Fruit fly (Drosophila melanogaster) whole organism, embryonic: Measurements from ENCODE around the gene mRpS26.

ENCODE experiments used
- Adf1 ChIP-seq: fragments of 200-800 bp; sonication (Bioruptor generic); IDR thresholded peaks from 2 replicates; pipeline ENCODE4 v1.3.6; 2022; ENCODE audit warnings: missing biosample characterization, missing genetic modification characterization
- Asciz ChIP-seq: fragments of 200-800 bp; sonication (Bioruptor generic); optimal IDR thresholded peaks from 2 replicates; lab custom pipeline; 2017; ENCODE audit warnings: missing biosample characterization, mild to moderate bottlenecking, missing genetic modification characterization, missing genetic modification reagents
- Blimp-1 ChIP-seq: fragments of 200-800 bp; sonication (Bioruptor generic); optimal IDR thresholded peaks from 3 replicates; lab custom pipeline; 2018; ENCODE audit warnings: missing biosample characterization, missing genetic modification characterization, mild to moderate bottlenecking, moderate library complexity, missing genetic modification reagents
- C15 ChIP-seq: fragments of 200-800 bp; sonication (Bioruptor generic); IDR thresholded peaks from 3 replicates; pipeline ENCODE4 v1.3.6; 2022; ENCODE audit warnings: missing biosample characterization, missing genetic modification characterization
- CG10209 ChIP-seq: fragments of 200-800 bp; sonication (Bioruptor generic); optimal IDR thresholded peaks from 3 replicates; lab custom pipeline; 2017; ENCODE audit warnings: missing biosample characterization, mild to moderate bottlenecking, missing genetic modification characterization, missing genetic modification reagents
- CG11456 ChIP-seq: fragments of 200-800 bp; sonication (Bioruptor generic); IDR thresholded peaks from 3 replicates; pipeline ENCODE4 v1.3.6; 2022; ENCODE audit warnings: missing biosample characterization, missing genetic modification characterization
- CG11504 ChIP-seq: fragments of 200-800 bp; sonication (Bioruptor generic); optimal IDR thresholded peaks from 3 replicates; lab custom pipeline; 2019; ENCODE audit warnings: missing biosample characterization, mild to moderate bottlenecking, missing genetic modification characterization, moderate library complexity
- CG12659 ChIP-seq: fragments of 200-800 bp; sonication (Bioruptor generic); optimal IDR thresholded peaks from 3 replicates; lab custom pipeline; 2017; ENCODE audit warnings: mild to moderate bottlenecking, missing biosample characterization, missing genetic modification reagents, missing genetic modification characterization
- CG12744 ChIP-seq: fragments of 200-800 bp; sonication (Bioruptor generic); optimal IDR thresholded peaks from 2 replicates; lab custom pipeline; 2016; ENCODE audit warnings: missing biosample characterization, missing genetic modification characterization
- CG13775 ChIP-seq: fragments of 200-800 bp; sonication (Bioruptor generic); optimal IDR thresholded peaks from 3 replicates; lab custom pipeline; 2017; ENCODE audit warnings: missing biosample characterization, mild to moderate bottlenecking, missing genetic modification characterization
- CG14860 ChIP-seq: fragments of 200-800 bp; sonication (Bioruptor generic); IDR thresholded peaks from 3 replicates; pipeline ENCODE4 v1.3.6; 2022; ENCODE audit warnings: missing biosample characterization, missing genetic modification characterization; ENCODE audit not compliant: partially characterized antibody
- CG15514 ChIP-seq: fragments of 200-800 bp; sonication (Bioruptor generic); optimal IDR thresholded peaks from 3 replicates; lab custom pipeline; 2017; ENCODE audit warnings: missing biosample characterization, missing genetic modification characterization, mild to moderate bottlenecking, moderate library complexity, missing genetic modification reagents
- CG15696 ChIP-seq: fragments of 200-800 bp; sonication (Bioruptor generic); optimal IDR thresholded peaks from 2 replicates; lab custom pipeline; 2019; ENCODE audit warnings: missing biosample characterization, mild to moderate bottlenecking, missing genetic modification characterization, moderate library complexity
- CG16863 ChIP-seq: fragments of 200-800 bp; sonication (Bioruptor generic); optimal IDR thresholded peaks from 3 replicates; lab custom pipeline; 2016; ENCODE audit warnings: missing biosample characterization, missing genetic modification characterization
- CG17829 ChIP-seq: fragments of 200-800 bp; optimal IDR thresholded peaks from 2 replicates; lab custom pipeline; 2019; ENCODE audit warnings: missing biosample characterization, mild to moderate bottlenecking, missing genetic modification characterization, moderate library complexity
- CG31365 ChIP-seq: fragments of 200-800 bp; sonication (Bioruptor generic); optimal IDR thresholded peaks from 2 replicates; lab custom pipeline; 2018; ENCODE audit warnings: missing biosample characterization, mild to moderate bottlenecking, missing genetic modification characterization
- CG32767 ChIP-seq: fragments of 200-800 bp; sonication (Bioruptor generic); IDR thresholded peaks from 2 replicates; pipeline ENCODE4 v1.3.6; 2022; ENCODE audit warnings: missing biosample characterization, missing genetic modification characterization
- CG34376 ChIP-seq: fragments of 200-800 bp; sonication (Bioruptor generic); optimal IDR thresholded peaks from 2 replicates; lab custom pipeline; 2018; ENCODE audit warnings: missing biosample characterization, mild to moderate bottlenecking, missing genetic modification characterization
- CG4328 ChIP-seq: fragments of 200-800 bp; sonication (Bioruptor generic); optimal IDR thresholded peaks from 3 replicates; lab custom pipeline; 2017; ENCODE audit warnings: missing biosample characterization, missing genetic modification reagents, missing genetic modification characterization
- CG6654 ChIP-seq: fragments of 200-800 bp; sonication (Bioruptor generic); optimal IDR thresholded peaks from 2 replicates; lab custom pipeline; 2017; ENCODE audit warnings: missing biosample characterization, mild to moderate bottlenecking, missing genetic modification characterization
- CG6791 ChIP-seq: fragments of 200-800 bp; sonication (Bioruptor generic); IDR thresholded peaks from 3 replicates; pipeline ENCODE4 v1.3.6; 2022; ENCODE audit warnings: missing biosample characterization, missing genetic modification characterization; ENCODE audit not compliant: partially characterized antibody
- CG7786 ChIP-seq: fragments of 200-800 bp; sonication (Bioruptor generic); optimal IDR thresholded peaks from 2 replicates; lab custom pipeline; 2016; ENCODE audit warnings: missing biosample characterization, missing genetic modification characterization
- CG7839 ChIP-seq: fragments of 200-800 bp; sonication (Bioruptor generic); optimal IDR thresholded peaks from 3 replicates; lab custom pipeline; 2018; ENCODE audit warnings: missing biosample characterization, mild to moderate bottlenecking, missing genetic modification characterization, moderate library complexity
- CG8924 ChIP-seq: fragments of 200-800 bp; optimal IDR thresholded peaks from 3 replicates; lab custom pipeline; 2019; ENCODE audit warnings: missing biosample characterization, mild to moderate bottlenecking, missing genetic modification characterization, moderate library complexity
- CG9797 ChIP-seq: fragments of 200-800 bp; sonication (Bioruptor generic); optimal IDR thresholded peaks from 3 replicates; lab custom pipeline; 2018; ENCODE audit warnings: missing biosample characterization, mild to moderate bottlenecking, missing genetic modification characterization
- CG9932 ChIP-seq: fragments of 200-800 bp; sonication (Bioruptor generic); IDR thresholded peaks from 2 replicates; pipeline ENCODE4 v1.3.6; 2022; ENCODE audit warnings: missing biosample characterization, missing genetic modification characterization
- Camta ChIP-seq: fragments of 200-800 bp; sonication (Bioruptor generic); optimal IDR thresholded peaks from 2 replicates; lab custom pipeline; 2016; ENCODE audit warnings: missing biosample characterization, missing genetic modification characterization
- Chrac-16 ChIP-seq: fragments of 200-800 bp; sonication (Bioruptor generic); optimal IDR thresholded peaks from 3 replicates; lab custom pipeline; 2016; ENCODE audit warnings: missing biosample characterization, missing genetic modification characterization
- Deaf1 ChIP-seq: fragments of 200-800 bp; optimal IDR thresholded peaks from 3 replicates; lab custom pipeline; 2019; ENCODE audit warnings: missing biosample characterization, mild to moderate bottlenecking, missing genetic modification characterization, moderate library complexity
- Dfd ChIP-seq, 2 experiments: fragments of >200 bp; optimal IDR thresholded peaks; 2 replicates each; lab custom pipeline; 2017; ENCODE audit warnings: missing biosample characterization in 2 of 2, missing genetic modification characterization in 2 of 2
- HLH4C ChIP-seq: fragments of 200-800 bp; sonication (Bioruptor generic); IDR thresholded peaks from 3 replicates; pipeline ENCODE4 v1.3.6; 2022; ENCODE audit warnings: missing biosample characterization, missing genetic modification characterization; ENCODE audit not compliant: partially characterized antibody
- Mrtf ChIP-seq: fragments of 200-800 bp; sonication (Bioruptor generic); IDR thresholded peaks from 3 replicates; pipeline ENCODE4 v1.3.6; 2022; ENCODE audit warnings: missing biosample characterization, missing genetic modification characterization
- NFAT ChIP-seq: fragments of 200-800 bp; sonication (Bioruptor generic); IDR thresholded peaks from 2 replicates; pipeline ENCODE4 v1.3.6; 2022; ENCODE audit warnings: missing biosample characterization, missing genetic modification characterization
- Sox102F ChIP-seq: fragments of 200-800 bp; sonication (Bioruptor generic); optimal IDR thresholded peaks from 2 replicates; lab custom pipeline; 2018; ENCODE audit warnings: missing biosample characterization, mild to moderate bottlenecking, missing genetic modification characterization, moderate library complexity
- al ChIP-seq: fragments of 200-800 bp; sonication (Bioruptor generic); IDR thresholded peaks from 2 replicates; pipeline ENCODE4 v1.3.6; 2022; ENCODE audit warnings: missing biosample characterization, missing genetic modification characterization
- ato ChIP-seq: fragments of 200-800 bp; sonication (Bioruptor generic); IDR thresholded peaks from 2 replicates; pipeline ENCODE4 v1.3.6; 2022; ENCODE audit warnings: missing biosample characterization, missing genetic modification characterization; ENCODE audit not compliant: partially characterized antibody
- bbx ChIP-seq: fragments of 200-800 bp; sonication (Bioruptor generic); IDR thresholded peaks from 2 replicates; pipeline ENCODE4 v1.3.6; 2022; ENCODE audit warnings: missing biosample characterization, missing genetic modification characterization; ENCODE audit not compliant: partially characterized antibody
- cas ChIP-seq: fragments of 200-800 bp; sonication (Bioruptor generic); IDR thresholded peaks from 2 replicates; pipeline ENCODE4 v1.3.6; 2022; ENCODE audit warnings: missing biosample characterization, missing genetic modification characterization
- ci ChIP-seq: fragments of 200-800 bp; sonication (Bioruptor generic); IDR thresholded peaks from 3 replicates; pipeline ENCODE4 v1.3.6; 2022; ENCODE audit warnings: missing biosample characterization, missing genetic modification characterization
- crc ChIP-seq: fragments of 200-800 bp; sonication (Bioruptor generic); optimal IDR thresholded peaks from 2 replicates; lab custom pipeline; 2016; ENCODE audit warnings: missing biosample characterization, missing genetic modification characterization
- fd102C ChIP-seq: fragments of 200-800 bp; sonication (Bioruptor generic); optimal IDR thresholded peaks from 2 replicates; lab custom pipeline; 2018; ENCODE audit warnings: missing biosample characterization, mild to moderate bottlenecking, missing genetic modification characterization, moderate library complexity
- grau ChIP-seq: fragments of 200-800 bp; optimal IDR thresholded peaks from 3 replicates; lab custom pipeline; 2019; ENCODE audit warnings: missing biosample characterization, mild to moderate bottlenecking, missing genetic modification characterization, moderate library complexity
- jumu ChIP-seq: fragments of 200-800 bp; sonication (Bioruptor generic); optimal IDR thresholded peaks from 3 replicates; lab custom pipeline; 2016; ENCODE audit warnings: missing biosample characterization, missing genetic modification characterization
- ken ChIP-seq: fragments of 200-800 bp; sonication (Bioruptor generic); IDR thresholded peaks from 3 replicates; pipeline ENCODE4 v1.3.6; 2022; ENCODE audit warnings: missing biosample characterization, missing genetic modification characterization
- lmd ChIP-seq: fragments of 200-800 bp; sonication (Bioruptor generic); IDR thresholded peaks from 2 replicates; pipeline ENCODE4 v1.3.6; 2022; ENCODE audit warnings: missing biosample characterization, missing genetic modification characterization
- nau ChIP-seq: fragments of 200-800 bp; sonication (Bioruptor generic); optimal IDR thresholded peaks from 3 replicates; lab custom pipeline; 2017; ENCODE audit warnings: missing biosample characterization, mild to moderate bottlenecking, missing genetic modification characterization, missing genetic modification reagents
- shn ChIP-seq: fragments of 200-800 bp; sonication (Bioruptor generic); optimal IDR thresholded peaks from 3 replicates; lab custom pipeline; 2016; ENCODE audit warnings: missing biosample characterization, missing genetic modification characterization
- sisA ChIP-seq: fragments of 200-800 bp; sonication (Bioruptor generic); IDR thresholded peaks from 2 replicates; pipeline ENCODE4 v1.3.6; 2022; ENCODE audit warnings: missing biosample characterization, missing genetic modification characterization
- wdn ChIP-seq: fragments of 200-800 bp; sonication (Bioruptor generic); IDR thresholded peaks from 2 replicates; pipeline ENCODE4 v1.3.6; 2022; ENCODE audit warnings: missing biosample characterization, missing genetic modification characterization
- yki ChIP-seq: fragments of >200 bp; optimal IDR thresholded peaks from 3 replicates; lab custom pipeline; 2018

Gene mRpS26

DNA sequence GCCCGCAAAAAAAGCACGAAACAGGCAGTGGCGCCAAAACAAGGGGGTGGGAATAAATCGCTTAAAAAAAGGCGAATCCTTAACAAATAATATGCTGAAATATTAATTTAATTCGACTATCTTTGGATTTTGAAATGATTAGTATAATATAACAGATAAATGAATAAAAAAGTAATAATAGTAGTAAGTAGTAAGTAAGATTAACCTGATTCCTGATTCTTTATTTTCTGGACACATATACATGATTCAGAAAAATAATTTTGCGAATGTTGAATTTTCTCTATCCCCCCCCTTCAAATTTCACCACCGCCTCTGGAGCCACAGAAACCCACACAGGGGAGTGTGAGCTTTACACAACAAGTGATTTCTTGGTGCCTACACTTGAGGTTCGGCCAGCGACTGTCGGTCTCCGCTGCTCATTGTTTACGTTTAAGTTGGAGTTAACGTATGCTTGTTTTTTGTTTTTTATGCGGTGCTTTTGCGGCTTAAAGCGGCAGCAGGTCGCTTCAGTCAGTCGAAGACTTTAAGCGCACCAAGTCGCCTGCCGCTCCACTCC, 42.1 kb downstream of the mRpS26 start, which contains the start of gene CG7330 (continued):
- TF ChIP-seq CG7786 (GFP tag; lab: Kevin White, UChicago) = peak; percentile 10
- TF ChIP-seq CG34376 (GFP tag; lab: Kevin White, UChicago) = peak; percentile 83
- TF ChIP-seq CG6791 (GFP tag; lab: Robert Waterston, UW) = no peak
- TF ChIP-seq CG4328 (GFP tag; lab: Kevin White, UChicago) = peak; percentile 86
- no peak for TF ChIP-seq fd102C (GFP tag; lab: Kevin White, UChicago)
- TF ChIP-seq yki (lab: Kevin White, UChicago) = no peak
- TF ChIP-seq Blimp-1 (GFP tag; lab: Kevin White, UChicago) = peak; percentile 84
- peak; percentile 63; the same call in 1 of the 2 replicates for TF ChIP-seq cas (GFP tag; lab: Robert Waterston, UW)
- peak; percentile 24 for TF ChIP-seq shn (GFP tag; lab: Kevin White, UChicago)
- peak; percentile 83 for TF ChIP-seq al (GFP tag; lab: Robert Waterston, UW)
- no peak for TF ChIP-seq crc (GFP tag; lab: Kevin White, UChicago)
- TF ChIP-seq C15 = peak; percentile 71; the same call in 2 of the 3 replicates
- peak; percentile 81 for TF ChIP-seq CG9932
- peak; percentile 95 for TF ChIP-seq grau (tag; lab: Kevin White, UChicago)
- TF ChIP-seq ato = no peak
- TF ChIP-seq CG7839 (tag; lab: Kevin White, UChicago) = peak; percentile 96
- TF ChIP-seq CG12659 (GFP tag; lab: Kevin White, UChicago) = peak; percentile 97
- peak; percentile 98 for TF ChIP-seq Sox102F (GFP tag; lab: Kevin White, UChicago)
- TF ChIP-seq HLH4C = no peak
- TF ChIP-seq CG9797 = no peak
- TF ChIP-seq Camta = peak; percentile 38
- 0 out of 2 replicates have a peak, but pooled peaks have one; percentile 27 for TF ChIP-seq NFAT
- peak; percentile 54 for TF ChIP-seq CG15696 (tag; lab: Kevin White, UChicago)
- TF ChIP-seq CG15514 (GFP tag; lab: Kevin White, UChicago) = peak; percentile 79
- peak; percentile 88 for TF ChIP-seq Chrac-16
- peak; percentile 92 for TF ChIP-seq sisA (GFP tag; lab: Robert Waterston, UW)
- TF ChIP-seq ci = peak; percentile 86
- peak; percentile 91 for TF ChIP-seq CG17829 (tag; lab: Kevin White, UChicago)
- peak in 1 of 2 experiments; percentile 88 for TF ChIP-seq Dfd (GFP tag; optimal IDR thresholded peaks at IDR 0.05; lab: Kevin White, UChicago)
- no peak for TF ChIP-seq jumu (GFP tag; lab: Kevin White, UChicago)
- peak; percentile 97 for TF ChIP-seq CG11504 (tag; lab: Kevin White, UChicago)
- TF ChIP-seq CG16863 (GFP tag; lab: Kevin White, UChicago) = peak; percentile 59
- peak; percentile 83 for TF ChIP-seq CG13775
- TF ChIP-seq CG11456 = peak; percentile 79
- peak; percentile 95 for TF ChIP-seq Asciz (GFP tag; lab: Kevin White, UChicago)
- peak; percentile 97 for TF ChIP-seq CG8924 (tag; lab: Kevin White, UChicago)
- TF ChIP-seq lmd (GFP tag; lab: Robert Waterston, UW) = peak; percentile 92
- peak; percentile 90 for TF ChIP-seq CG32767 (GFP tag; lab: Robert Waterston, UW)
- TF ChIP-seq CG12744 (GFP tag; lab: Kevin White, UChicago) = no peak
- peak; percentile 92 for TF ChIP-seq nau (GFP tag; lab: Kevin White, UChicago)
- peak; percentile 72 for TF ChIP-seq Mrtf (GFP tag; lab: Robert Waterston, UW)
- TF ChIP-seq Adf1 = peak; percentile 56
- peak; percentile 41 for TF ChIP-seq CG31365 (tag; lab: Kevin White, UChicago)
- TF ChIP-seq wdn (GFP tag; lab: Robert Waterston, UW) = peak; percentile 74
- peak; percentile 63 for TF ChIP-seq CG6654 (GFP tag; lab: Kevin White, UChicago)
- TF ChIP-seq bbx (GFP tag; lab: Robert Waterston, UW) = no peak
- peak; percentile 75 for TF ChIP-seq Deaf1 (tag; lab: Kevin White, UChicago)
- peak; percentile 95 for TF ChIP-seq CG10209 (GFP tag; lab: Kevin White, UChicago)
- TF ChIP-seq CG14860 (GFP tag; lab: Robert Waterston, UW) = no peak
- TF ChIP-seq ken (GFP tag; lab: Robert Waterston, UW) = peak; percentile 66
